Worm (Caenorhabditis elegans): ENCODE results near the gene F45E1.5.

Gene F45E1.5

ce11 chrX:8003663-8004062 is 27.2 kb downstream of the F45E1.5 start, which contains the start of the genes F45E1.1 and F45E1.2:
F45E1.1 (plus strand) TSS chrX:8003682.
F45E1.2 (plus strand) TSS chrX:8003733.
- TF ChIP-seq T22C8.4 (GFP tag; IDR thresholded peaks at IDR 0.05) (no peak), cog-1 (tag; optimal IDR thresholded peaks at IDR 0.05) (no peak)

ce11 chrX:8004845-8005244 is 28.3 kb downstream of the F45E1.5 start:
- no peak for TF ChIP-seq ref-1 (GFP tag; conservative IDR thresholded peaks at IDR 0.05)
- no peak for TF ChIP-seq ztf-23 (GFP tag; IDR thresholded peaks at IDR 0.05)
- no peak for TF ChIP-seq cog-1 (tag; optimal IDR thresholded peaks at IDR 0.05)
- TF ChIP-seq med-1 (GFP tag; optimal IDR thresholded peaks at IDR 0.05; ENCODE audit: insufficient read depth), result no peak
- no peak for TF ChIP-seq T22C8.4 (GFP tag; IDR thresholded peaks at IDR 0.05)
- no peak for TF ChIP-seq klf-2 (GFP tag; conservative IDR thresholded peaks at IDR 0.05)
- no peak for TF ChIP-seq flt-1 (GFP tag; IDR thresholded peaks at IDR 0.05)
- TF ChIP-seq ztf-29 (GFP tag; IDR thresholded peaks at IDR 0.05), result no peak
- TF ChIP-seq tab-1 (GFP tag; IDR thresholded peaks at IDR 0.05), result no peak

ce11 chrX:8005967-8006366 is 29.5 kb downstream of the F45E1.5 start:
- TF ChIP-seq T22C8.4 (GFP tag; IDR thresholded peaks at IDR 0.05) (no peak), klf-2 (GFP tag; conservative IDR thresholded peaks at IDR 0.05) (no peak), ztf-29 (GFP tag; IDR thresholded peaks at IDR 0.05) (no peak), cog-1 (tag; optimal IDR thresholded peaks at IDR 0.05) (no peak), med-1 (GFP tag; optimal IDR thresholded peaks at IDR 0.05; ENCODE audit: insufficient read depth) (no peak), ztf-23 (GFP tag; IDR thresholded peaks at IDR 0.05) (no peak), flt-1 (GFP tag; IDR thresholded peaks at IDR 0.05) (no peak), tab-1 (GFP tag; IDR thresholded peaks at IDR 0.05) (no peak), ref-1 (GFP tag; conservative IDR thresholded peaks at IDR 0.05) (no peak)

ce11 chrX:8010652-8011051 is 34.2 kb downstream of the F45E1.5 start:
- TF ChIP-seq cog-1 (tag; optimal IDR thresholded peaks at IDR 0.05) (no peak), klf-2 (GFP tag; conservative IDR thresholded peaks at IDR 0.05) (no peak), ref-1 (GFP tag; conservative IDR thresholded peaks at IDR 0.05) (no peak), T22C8.4 (GFP tag; IDR thresholded peaks at IDR 0.05) (no peak), flt-1 (GFP tag; IDR thresholded peaks at IDR 0.05) (no peak)

- TF ChIP-seq ztf-23 (GFP tag; IDR thresholded peaks at IDR 0.05) (no peak), T22C8.4 (GFP tag; IDR thresholded peaks at IDR 0.05) (no peak), cog-1 (tag; optimal IDR thresholded peaks at IDR 0.05) (no peak), flt-1 (GFP tag; IDR thresholded peaks at IDR 0.05) (no peak), tab-1 (GFP tag; IDR thresholded peaks at IDR 0.05) (no peak), ref-1 (GFP tag; conservative IDR thresholded peaks at IDR 0.05) (no peak)
These were observed 38.0 kb downstream of the F45E1.5 start, which contains the start of gene unk-1 for ce11 chrX:8014407-8015003. unk-1 (plus strand) TSS chrX:8014983.

- TF ChIP-seq tab-1 (GFP tag; IDR thresholded peaks at IDR 0.05) (no peak), klf-2 (GFP tag; conservative IDR thresholded peaks at IDR 0.05) (no peak), ztf-29 (GFP tag; IDR thresholded peaks at IDR 0.05) (no peak), flt-1 (GFP tag; IDR thresholded peaks at IDR 0.05) (no peak), cog-1 (tag; optimal IDR thresholded peaks at IDR 0.05) (no peak), T22C8.4 (GFP tag; IDR thresholded peaks at IDR 0.05) (no peak), med-1 (GFP tag; optimal IDR thresholded peaks at IDR 0.05; ENCODE audit: insufficient read depth) (no peak), ref-1 (GFP tag; conservative IDR thresholded peaks at IDR 0.05) (no peak), ztf-23 (GFP tag; IDR thresholded peaks at IDR 0.05) (no peak)
These were observed 39.4 kb downstream of the F45E1.5 start for ce11 chrX:8015889-8016288.

ce11 chrX:8017305-8017704 is 40.8 kb downstream of the F45E1.5 start:
- TF ChIP-seq tab-1 (GFP tag; IDR thresholded peaks at IDR 0.05) (peak; percentile 60; the same call in 1 of the 2 replicates), cog-1 (tag; optimal IDR thresholded peaks at IDR 0.05) (no peak), klf-2 (GFP tag; conservative IDR thresholded peaks at IDR 0.05) (no peak)

- TF ChIP-seq ztf-23 (GFP tag; IDR thresholded peaks at IDR 0.05), result no peak
- no peak for TF ChIP-seq ref-1 (GFP tag; conservative IDR thresholded peaks at IDR 0.05)
- TF ChIP-seq klf-2 (GFP tag; conservative IDR thresholded peaks at IDR 0.05), result no peak
- no peak for TF ChIP-seq tab-1 (GFP tag; IDR thresholded peaks at IDR 0.05)
- no peak for TF ChIP-seq T22C8.4 (GFP tag; IDR thresholded peaks at IDR 0.05)
These were observed 41.3 kb downstream of the F45E1.5 start, which contains the start of gene C34D10.5 for ce11 chrX:8017759-8018158. C34D10.5 (plus strand) TSS chrX:8018027.

ce11 chrX:8018441-8018840 is 41.9 kb downstream of the F45E1.5 start:
- TF ChIP-seq flt-1 (GFP tag; IDR thresholded peaks at IDR 0.05), result no peak
- TF ChIP-seq med-1 (GFP tag; optimal IDR thresholded peaks at IDR 0.05; ENCODE audit: insufficient read depth), result no peak
- no peak for TF ChIP-seq klf-2 (GFP tag; conservative IDR thresholded peaks at IDR 0.05)
- no peak for TF ChIP-seq ztf-29 (GFP tag; IDR thresholded peaks at IDR 0.05)
- no peak for TF ChIP-seq ref-1 (GFP tag; conservative IDR thresholded peaks at IDR 0.05)
- TF ChIP-seq tab-1 (GFP tag; IDR thresholded peaks at IDR 0.05), result no peak
- TF ChIP-seq ztf-23 (GFP tag; IDR thresholded peaks at IDR 0.05), result no peak

ce11 chrX:8019665-8020064 is 43.2 kb downstream of the F45E1.5 start:
- peak; percentile 41; the same call in 1 of the 2 replicates for TF ChIP-seq tab-1 (GFP tag; IDR thresholded peaks at IDR 0.05)
- no peak for TF ChIP-seq ztf-29 (GFP tag; IDR thresholded peaks at IDR 0.05)
- peak; percentile 41 for TF ChIP-seq cog-1 (tag; optimal IDR thresholded peaks at IDR 0.05)
- TF ChIP-seq flt-1 (GFP tag; IDR thresholded peaks at IDR 0.05), result peak; percentile 75; the same call in 1 of the 2 replicates
- 0 out of 2 replicates have a peak, but pooled peaks have one; percentile 12 for TF ChIP-seq ztf-23 (GFP tag; IDR thresholded peaks at IDR 0.05)

- TF ChIP-seq cog-1 (tag; optimal IDR thresholded peaks at IDR 0.05) (no peak), med-1 (GFP tag; optimal IDR thresholded peaks at IDR 0.05; ENCODE audit: insufficient read depth) (no peak), T22C8.4 (GFP tag; IDR thresholded peaks at IDR 0.05) (no peak), flt-1 (GFP tag; IDR thresholded peaks at IDR 0.05) (no peak), ztf-29 (GFP tag; IDR thresholded peaks at IDR 0.05) (no peak), tab-1 (GFP tag; IDR thresholded peaks at IDR 0.05) (no peak), ref-1 (GFP tag; conservative IDR thresholded peaks at IDR 0.05) (no peak), klf-2 (GFP tag; conservative IDR thresholded peaks at IDR 0.05) (no peak), ztf-23 (GFP tag; IDR thresholded peaks at IDR 0.05) (no peak)
These were observed 45.1 kb downstream of the F45E1.5 start for ce11 chrX:8021609-8022008.
